Worm (Caenorhabditis elegans): ENCODE measurements around the gene F49E8.7.
A peak's percentile ranks its signal among the peaks of the same experiment; 100 is the strongest.

The F49E8.7 gene

ce11 chrIV:7523744-7524143 is 32.4 kb downstream of the F49E8.7 start:
- TF ChIP-seq unc-62 (GFP tag; optimal IDR thresholded peaks at IDR 0.05 in 1 of 2) (peak in 1 of 2 experiments; percentile 92), unc-62 (tag; optimal IDR thresholded peaks at IDR 0.05) (no peak), ceh-44 (GFP tag; IDR thresholded peaks at IDR 0.05) (no peak)

ce11 chrIV:7521591-7521990 is 34.6 kb downstream of the F49E8.7 start:
- TF ChIP-seq lin-1 (GFP tag; IDR thresholded peaks at IDR 0.05) (no peak), F49E8.2 (tag; optimal IDR thresholded peaks at IDR 0.05; ENCODE audit: borderline replicate concordance) (no peak), rbr-2 (tag; optimal IDR thresholded peaks at IDR 0.05) (no peak), ceh-28 (tag; optimal IDR thresholded peaks at IDR 0.05) (no peak), aha-1 (tag) (peak; percentile 39)

ce11 chrIV:7520841-7521240 is 35.3 kb downstream of the F49E8.7 start:
- no peak for TF ChIP-seq ces-1 (GFP tag; optimal IDR thresholded peaks at IDR 0.05)
- no peak for TF ChIP-seq ceh-44 (GFP tag; IDR thresholded peaks at IDR 0.05)
- no peak for TF ChIP-seq zfp-3 (GFP tag; conservative IDR thresholded peaks at IDR 0.05)
- no peak for TF ChIP-seq mes-2 (tag; optimal IDR thresholded peaks at IDR 0.05; ENCODE audit: poor library complexity, severe bottlenecking)
- no peak for TF ChIP-seq F37D6.2 (tag; optimal IDR thresholded peaks at IDR 0.05)
- no peak for TF ChIP-seq lin-38 (GFP tag; IDR thresholded peaks at IDR 0.05)
- TF ChIP-seq pqm-1 (tag; optimal IDR thresholded peaks at IDR 0.05) = peak; percentile 7
- TF ChIP-seq daf-8 (GFP tag; IDR thresholded peaks at IDR 0.05) = no peak
- no peak for TF ChIP-seq daf-12 (tag; optimal IDR thresholded peaks at IDR 0.05)
- TF ChIP-seq mxl-2 (GFP tag; conservative IDR thresholded peaks at IDR 0.05) = no peak
- no peak for TF ChIP-seq aly-2 (tag; optimal IDR thresholded peaks at IDR 0.05)
- TF ChIP-seq nhr-76 (tag; optimal IDR thresholded peaks at IDR 0.05) = no peak
- TF ChIP-seq R02D3.7 (tag; optimal IDR thresholded peaks at IDR 0.05) = no peak
- TF ChIP-seq nhr-237 (tag; optimal IDR thresholded peaks at IDR 0.05) = no peak
- TF ChIP-seq lin-15B (tag; optimal IDR thresholded peaks at IDR 0.05) = no peak
- no peak for TF ChIP-seq daf-16 (GFP tag; optimal IDR thresholded peaks at IDR 0.05)
- TF ChIP-seq daf-16 (tag; optimal IDR thresholded peaks at IDR 0.05) = peak; percentile 40
- no peak for TF ChIP-seq lim-7 (GFP tag; IDR thresholded peaks at IDR 0.05)
- peak; percentile 34 for TF ChIP-seq mep-1 (tag; optimal IDR thresholded peaks at IDR 0.05)
- TF ChIP-seq madf-9 (GFP tag; conservative IDR thresholded peaks at IDR 0.05) = no peak
- no peak for TF ChIP-seq cey-2 (tag; optimal IDR thresholded peaks at IDR 0.05; ENCODE audit: borderline replicate concordance, insufficient read depth)
- TF ChIP-seq lsy-2 (tag; optimal IDR thresholded peaks at IDR 0.05) = no peak
- no peak for TF ChIP-seq tra-1 (GFP tag; IDR thresholded peaks at IDR 0.05)
- no peak for TF ChIP-seq ztf-11 (tag; optimal IDR thresholded peaks at IDR 0.05)
- TF ChIP-seq arid-1 (GFP tag; conservative IDR thresholded peaks at IDR 0.05) = no peak
- TF ChIP-seq dve-1 (tag; optimal IDR thresholded peaks at IDR 0.05; ENCODE audit: insufficient read depth) = peak; percentile 20
- TF ChIP-seq hmg-1.1 (GFP tag; IDR thresholded peaks at IDR 0.05) = no peak
- TF ChIP-seq saeg-2 (GFP tag; IDR thresholded peaks at IDR 0.05) = no peak
- TF ChIP-seq hif-1 (tag; optimal IDR thresholded peaks at IDR 0.05) = no peak
- no peak for TF ChIP-seq skn-1 (tag; optimal IDR thresholded peaks at IDR 0.05)
- peak; percentile 22 for TF ChIP-seq nhr-28 (tag; optimal IDR thresholded peaks at IDR 0.05)
- no peak for TF ChIP-seq dmd-9 (GFP tag; IDR thresholded peaks at IDR 0.05)
- no peak for TF ChIP-seq tag-97 (GFP tag; IDR thresholded peaks at IDR 0.05)
- no peak for TF ChIP-seq nhr-11 (tag; optimal IDR thresholded peaks at IDR 0.05)
- no peak for TF ChIP-seq Y48G9A.11 (GFP tag; IDR thresholded peaks at IDR 0.05)
- no peak for TF ChIP-seq zip-2 (tag; optimal IDR thresholded peaks at IDR 0.05)
- TF ChIP-seq ctbp-1 (GFP tag; IDR thresholded peaks at IDR 0.05) = no peak
- TF ChIP-seq F10B5.3 (tag; optimal IDR thresholded peaks at IDR 0.05) = no peak
- no peak for TF ChIP-seq Y5F2A.4 (GFP tag; optimal IDR thresholded peaks at IDR 0.05)
- TF ChIP-seq mdt-29 (GFP tag; IDR thresholded peaks at IDR 0.05) = no peak
- peak; percentile 39; the same call in 1 of the 2 replicates for TF ChIP-seq php-3 (GFP tag; IDR thresholded peaks at IDR 0.05)
- no peak for TF ChIP-seq nhr-25 (tag; optimal IDR thresholded peaks at IDR 0.05; ENCODE audit: borderline replicate concordance, insufficient read depth)

Measured in whole organism, L4 larva.